Fruit fly (Drosophila melanogaster): Measurements from ENCODE around the gene CG1824.

The CG1824 gene

DNA sequence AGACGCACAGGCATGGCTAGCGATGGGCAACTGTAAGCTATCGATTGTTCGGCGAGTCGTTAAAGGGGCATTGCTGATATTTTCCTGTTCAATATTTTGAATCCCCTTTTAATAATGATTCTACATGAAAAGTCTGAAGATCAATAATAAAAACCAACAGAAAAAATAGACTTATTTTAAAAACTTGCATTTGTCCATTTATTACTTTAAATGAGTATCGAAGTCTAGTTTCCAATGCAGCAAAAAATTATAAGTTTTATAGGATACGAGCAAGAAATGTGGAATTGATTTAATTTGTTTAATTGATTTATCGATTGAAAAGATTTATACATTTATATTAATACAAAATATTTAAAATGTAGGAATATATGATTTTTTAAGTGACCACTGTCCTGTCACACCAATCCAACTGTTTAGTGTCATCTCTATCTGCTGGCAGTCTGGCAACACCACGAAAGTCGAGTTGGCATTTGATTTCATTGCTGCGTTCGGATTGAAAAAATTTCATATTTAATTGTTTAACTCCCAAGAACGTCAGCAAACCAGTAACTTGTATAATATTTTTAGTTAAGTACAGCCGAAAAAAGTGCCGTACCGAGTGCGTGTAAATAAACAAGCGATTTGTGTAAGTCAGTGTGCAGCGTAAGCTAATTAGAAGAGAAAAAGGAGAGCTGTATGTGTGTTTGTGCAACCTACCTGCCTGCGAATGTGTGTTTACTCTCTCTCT lies at the start of gene CG1824, which contains the start of gene Sec16:
TSS of gene CG1824 (minus strand) at position 15 of the 727 bp plus-strand sequence.
TSS of gene Sec16 (plus strand) at position 438 of the 727 bp plus-strand sequence.
- TF ChIP-seq HLH106 (tag; optimal IDR thresholded peaks at IDR 0.05) (peak; percentile 66), ey (GFP tag; optimal IDR thresholded peaks at IDR 0.05) (peak; percentile 12), woc (GFP tag; optimal IDR thresholded peaks at IDR 0.05) (peak; percentile 27), Rel (GFP tag; optimal IDR thresholded peaks at IDR 0.05) (no peak), Rel (tag; optimal IDR thresholded peaks at IDR 0.05) (no peak), CG9705 (GFP tag; optimal IDR thresholded peaks at IDR 0.05) (peak; percentile 30), Sp1 (GFP tag; optimal IDR thresholded peaks at IDR 0.05) (peak; percentile 28), sv (GFP tag; optimal IDR thresholded peaks at IDR 0.05) (peak; percentile 19), foxo (GFP tag; optimal IDR thresholded peaks at IDR 0.05) (peak in 1 of 2 experiments; percentile 61), Hr83 (GFP tag; optimal IDR thresholded peaks at IDR 0.05; ENCODE audit: poor library complexity, severe bottlenecking) (peak; percentile 34), Dfd (GFP tag; optimal IDR thresholded peaks at IDR 0.05) (no peak), Vsx2 (GFP tag; optimal IDR thresholded peaks at IDR 0.05; ENCODE audit: partially characterized antibody) (peak; percentile 96), rgr (GFP tag; optimal IDR thresholded peaks at IDR 0.05) (peak; percentile 26), fru (GFP tag; optimal IDR thresholded peaks at IDR 0.05) (no peak), dl (GFP tag; optimal IDR thresholded peaks at IDR 0.05; ENCODE audit: insufficient read depth in 1 of 2, partially characterized antibody in 2 of 2) (no peak), br (GFP tag; optimal IDR thresholded peaks at IDR 0.05) (no peak), Mio (GFP tag; optimal IDR thresholded peaks at IDR 0.05) (no peak), dmrt93B (GFP tag; optimal IDR thresholded peaks at IDR 0.05) (peak; percentile 54), psq (GFP tag; optimal IDR thresholded peaks at IDR 0.05) (peak; percentile 37)

DNA sequence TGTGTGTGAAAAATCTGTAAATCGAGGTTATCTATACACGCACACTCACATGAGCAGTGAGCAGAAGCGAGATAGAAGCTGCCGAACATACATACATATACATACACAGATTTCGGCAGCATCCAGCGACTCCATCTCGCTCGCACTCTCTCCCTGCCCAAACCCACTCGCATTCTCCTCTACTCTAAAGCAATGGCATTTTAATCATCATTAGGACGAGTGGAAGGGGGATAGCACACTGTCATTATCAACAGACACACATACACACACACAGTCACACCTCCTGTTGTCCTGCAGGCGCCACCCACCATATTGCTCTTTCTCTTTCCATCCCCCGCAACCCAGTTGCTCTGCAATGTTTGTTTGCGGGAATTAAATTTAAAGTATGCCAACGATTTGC lies 38.6 kb upstream of the CG1824 start:
- TF ChIP-seq Abd-B (GFP tag; optimal IDR thresholded peaks at IDR 0.05) (no peak), sv (GFP tag; optimal IDR thresholded peaks at IDR 0.05) (no peak), Rel (GFP tag; optimal IDR thresholded peaks at IDR 0.05) (no peak), Rel (tag; optimal IDR thresholded peaks at IDR 0.05) (no peak), br (GFP tag; optimal IDR thresholded peaks at IDR 0.05) (no peak)

DNA sequence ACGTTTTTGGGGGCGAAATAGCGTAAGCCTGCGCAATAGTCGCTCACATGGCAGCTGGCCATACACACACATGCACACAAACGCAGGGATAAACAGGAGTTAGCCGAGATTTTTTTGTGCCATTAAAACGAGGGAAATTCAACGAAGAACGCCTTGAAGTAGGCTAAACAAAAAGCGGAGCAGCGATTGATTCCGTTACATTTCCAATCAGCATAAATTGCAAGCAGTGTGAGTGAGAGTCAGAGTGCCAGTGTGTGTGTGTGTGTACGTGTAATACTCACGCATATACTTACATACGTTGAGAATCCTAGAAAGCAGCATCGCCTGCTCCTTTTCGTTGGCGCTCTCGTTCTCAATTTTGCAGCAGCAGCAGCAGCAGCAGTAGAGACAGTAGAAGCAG lies 37.8 kb upstream of the CG1824 start:
- TF ChIP-seq sv (GFP tag; optimal IDR thresholded peaks at IDR 0.05) (no peak), Dfd (GFP tag; optimal IDR thresholded peaks at IDR 0.05) (no peak), foxo (GFP tag; optimal IDR thresholded peaks at IDR 0.05) (no peak), h (GFP tag; optimal IDR thresholded peaks at IDR 0.05) (no peak), br (GFP tag; optimal IDR thresholded peaks at IDR 0.05) (no peak), Myc (optimal IDR thresholded peaks at IDR 0.05) (no peak), sage (GFP tag; optimal IDR thresholded peaks at IDR 0.05) (no peak), Abd-B (GFP tag; optimal IDR thresholded peaks at IDR 0.05) (no peak), GATAd (GFP tag; optimal IDR thresholded peaks at IDR 0.05) (no peak), CrebA (GFP tag; optimal IDR thresholded peaks at IDR 0.05; ENCODE audit: borderline replicate concordance) (no peak), fru (GFP tag; optimal IDR thresholded peaks at IDR 0.05) (no peak), Hr78 (GFP tag; optimal IDR thresholded peaks at IDR 0.05) (no peak), dsf (GFP tag; optimal IDR thresholded peaks at IDR 0.05; ENCODE audit: borderline replicate concordance) (no peak), tai (GFP tag; optimal IDR thresholded peaks at IDR 0.05) (no peak), Jra (GFP tag; optimal IDR thresholded peaks at IDR 0.05) (no peak), Mio (GFP tag; optimal IDR thresholded peaks at IDR 0.05) (no peak), ey (GFP tag; optimal IDR thresholded peaks at IDR 0.05) (no peak), Rel (GFP tag; optimal IDR thresholded peaks at IDR 0.05) (no peak), Rel (tag; optimal IDR thresholded peaks at IDR 0.05) (no peak)

DNA sequence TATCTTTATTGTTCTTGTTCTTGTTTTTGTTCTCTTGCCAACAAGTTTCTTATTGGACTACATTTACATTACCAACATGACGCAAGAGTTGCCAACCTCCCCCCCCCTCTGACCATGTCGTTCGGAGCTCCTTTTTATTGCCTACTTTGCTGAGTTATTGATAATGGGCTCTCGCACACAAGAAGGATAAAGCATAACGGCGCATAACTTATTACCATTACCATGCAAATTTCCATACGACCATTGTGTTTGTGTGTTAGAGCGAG lies 36.7 kb upstream of the CG1824 start:
- TF ChIP-seq Hr83 (GFP tag; optimal IDR thresholded peaks at IDR 0.05; ENCODE audit: poor library complexity, severe bottlenecking) (no peak), h (GFP tag; optimal IDR thresholded peaks at IDR 0.05) (no peak), Jra (GFP tag; optimal IDR thresholded peaks at IDR 0.05) (no peak), brk (GFP tag; optimal IDR thresholded peaks at IDR 0.05) (no peak), HLH106 (tag; optimal IDR thresholded peaks at IDR 0.05) (no peak), br (GFP tag; optimal IDR thresholded peaks at IDR 0.05) (no peak), Rel (GFP tag; optimal IDR thresholded peaks at IDR 0.05) (no peak), Rel (tag; optimal IDR thresholded peaks at IDR 0.05) (no peak), dmrt93B (GFP tag; optimal IDR thresholded peaks at IDR 0.05) (no peak), dsf (GFP tag; optimal IDR thresholded peaks at IDR 0.05; ENCODE audit: borderline replicate concordance) (no peak), dl (GFP tag; optimal IDR thresholded peaks at IDR 0.05; ENCODE audit: insufficient read depth in 1 of 2, partially characterized antibody in 2 of 2) (no peak)

All from whole organism, wandering third instar larva.